Worm (Caenorhabditis elegans) whole organism, early embryonic: Measurements from ENCODE around the gene fbxa-56.

Experiments
- ama-1 ChIP-seq: fragments of 150-350 bp; optimal IDR thresholded peaks from 2 replicates; lab custom pipeline; 2014
- tbx-11 ChIP-seq: fragments of 200-800 bp; sonication (Bioruptor generic); IDR thresholded peaks from 2 replicates; pipeline ENCODE4 v1.3.6; 2022; ENCODE audit warnings: missing genetic modification characterization, missing compliant biosample characterization

ce11 chrIII:919322-919721, 18.5 kb downstream of the fbxa-56 start, which contains the start of gene F23H11.7:
- no peak for TF ChIP-seq ama-1 (lab: Kevin White, UChicago)
- no peak for TF ChIP-seq tbx-11 (GFP tag; lab: Robert Waterston, UW)
